Fruit fly (Drosophila melanogaster) whole organism, embryonic: ENCODE measurements around the gene CG4770.

Experiments
- C15 ChIP-seq: fragments of 200-800 bp; sonication (Bioruptor generic); IDR thresholded peaks from 3 replicates; pipeline ENCODE4 v1.3.6; 2022; ENCODE audit warnings: missing biosample characterization, missing genetic modification characterization
- CG10274 ChIP-seq: fragments of 200-800 bp; sonication (Bioruptor generic); optimal IDR thresholded peaks from 3 replicates; lab custom pipeline; 2017; ENCODE audit warnings: missing biosample characterization, mild to moderate bottlenecking, missing genetic modification characterization
- CG10654 ChIP-seq: fragments of 200-800 bp; sonication (Bioruptor generic); optimal IDR thresholded peaks from 2 replicates; lab custom pipeline; 2016; ENCODE audit warnings: missing biosample characterization, missing genetic modification characterization
- CG10959 ChIP-seq: fragments of 200-800 bp; sonication (Bioruptor generic); IDR thresholded peaks from 2 replicates; pipeline ENCODE4 v1.3.6; 2022; ENCODE audit warnings: missing biosample characterization, missing genetic modification characterization
- CG11093 ChIP-seq: fragments of 200-800 bp; sonication (Bioruptor generic); IDR thresholded peaks from 3 replicates; pipeline ENCODE4 v1.3.6; 2022; ENCODE audit warnings: missing biosample characterization, missing genetic modification characterization
- CG1233 ChIP-seq: fragments of 200-800 bp; sonication (Bioruptor generic); optimal IDR thresholded peaks from 4 replicates; lab custom pipeline; 2018; ENCODE audit warnings: missing biosample characterization, mild to moderate bottlenecking, missing genetic modification characterization
- CG13123 ChIP-seq: fragments of 200-800 bp; sonication (Bioruptor generic); optimal IDR thresholded peaks from 2 replicates; lab custom pipeline; 2016; ENCODE audit warnings: missing biosample characterization, missing genetic modification characterization
- CG13894 ChIP-seq: fragments of 200-800 bp; sonication (Bioruptor generic); optimal IDR thresholded peaks from 3 replicates; lab custom pipeline; 2018; ENCODE audit warnings: missing biosample characterization, mild to moderate bottlenecking, missing genetic modification characterization, moderate library complexity
- CG14667 ChIP-seq: fragments of 200-800 bp; sonication (Bioruptor generic); IDR thresholded peaks from 2 replicates; pipeline ENCODE4 v1.3.6; 2022; ENCODE audit warnings: missing biosample characterization, missing genetic modification characterization
- CG14965 ChIP-seq: fragments of 200-800 bp; sonication (Bioruptor generic); optimal IDR thresholded peaks from 2 replicates; lab custom pipeline; 2016; ENCODE audit warnings: missing biosample characterization, missing genetic modification characterization, borderline replicate concordance
- CG15601 ChIP-seq: fragments of 200-800 bp; sonication (Bioruptor generic); optimal IDR thresholded peaks from 3 replicates; lab custom pipeline; 2019; ENCODE audit warnings: missing biosample characterization, mild to moderate bottlenecking, missing genetic modification characterization, moderate library complexity
- CG17829 ChIP-seq: fragments of 200-800 bp; optimal IDR thresholded peaks from 2 replicates; lab custom pipeline; 2019; ENCODE audit warnings: missing biosample characterization, mild to moderate bottlenecking, missing genetic modification characterization, moderate library complexity
- CG3163 ChIP-seq: fragments of 200-800 bp; sonication (Bioruptor generic); optimal IDR thresholded peaks from 3 replicates; lab custom pipeline; 2016; ENCODE audit warnings: missing biosample characterization, missing genetic modification characterization
- CG32772 ChIP-seq: fragments of 200-800 bp; sonication (Bioruptor generic); IDR thresholded peaks from 2 replicates; pipeline ENCODE4 v1.3.6; 2022; ENCODE audit warnings: missing biosample characterization, missing genetic modification characterization
- CG3281 ChIP-seq: fragments of 200-800 bp; sonication (Bioruptor generic); optimal IDR thresholded peaks from 3 replicates; lab custom pipeline; 2017; ENCODE audit warnings: missing biosample characterization, mild to moderate bottlenecking, missing genetic modification characterization
- CG3407 ChIP-seq: fragments of 200-800 bp; sonication (Bioruptor generic); optimal IDR thresholded peaks from 2 replicates; lab custom pipeline; 2018; ENCODE audit warnings: missing biosample characterization, mild to moderate bottlenecking, missing genetic modification characterization
- CG4707 ChIP-seq: fragments of 200-800 bp; sonication (Bioruptor generic); optimal IDR thresholded peaks from 2 replicates; lab custom pipeline; 2018; ENCODE audit warnings: missing biosample characterization, mild to moderate bottlenecking, missing genetic modification characterization, moderate library complexity
- CG5953 ChIP-seq: fragments of 200-800 bp; sonication (Bioruptor generic); IDR thresholded peaks from 2 replicates; pipeline ENCODE4 v1.3.6; 2022; ENCODE audit warnings: missing biosample characterization, missing genetic modification characterization
- CG8089 ChIP-seq: fragments of 200-800 bp; sonication (Bioruptor generic); optimal IDR thresholded peaks from 3 replicates; lab custom pipeline; 2016; ENCODE audit warnings: missing biosample characterization, missing genetic modification characterization
- Camta ChIP-seq: fragments of 200-800 bp; sonication (Bioruptor generic); optimal IDR thresholded peaks from 2 replicates; lab custom pipeline; 2016; ENCODE audit warnings: missing biosample characterization, missing genetic modification characterization
- Doc2 ChIP-seq: fragments of 200-800 bp; sonication (Bioruptor generic); IDR thresholded peaks from 2 replicates; pipeline ENCODE4 v1.3.6; 2022; ENCODE audit warnings: missing biosample characterization, missing genetic modification characterization
- Dref ChIP-seq: fragments of 200-800 bp; sonication (Bioruptor generic); IDR thresholded peaks from 2 replicates; pipeline ENCODE4 v1.3.6; 2022; ENCODE audit warnings: missing biosample characterization, missing genetic modification characterization
- Fer2 ChIP-seq: fragments of 200-800 bp; sonication (Bioruptor generic); optimal IDR thresholded peaks from 2 replicates; lab custom pipeline; 2018; ENCODE audit warnings: missing biosample characterization, mild to moderate bottlenecking, missing genetic modification characterization, moderate library complexity
- HLH54F ChIP-seq: fragments of 200-800 bp; sonication (Bioruptor generic); optimal IDR thresholded peaks from 3 replicates; lab custom pipeline; 2016; ENCODE audit warnings: missing biosample characterization, missing genetic modification characterization
- Hr78 ChIP-seq, 2 experiments: fragments of 200-800 bp in 1 of 2; fragments of >200 bp in 1 of 2; sonication (Bioruptor generic) in 1 of 2; optimal IDR thresholded peaks; 2 replicates each; lab custom pipeline; 2017 to 2019; ENCODE audit warnings: missing biosample characterization in 2 of 2, missing genetic modification characterization in 2 of 2, mild to moderate bottlenecking in 1 of 2, moderate library complexity in 1 of 2
- Kr ChIP-seq: fragments of 200-800 bp; sonication (Bioruptor generic); optimal IDR thresholded peaks from 2 replicates; lab custom pipeline; 2017; ENCODE audit warnings: missing biosample characterization, mild to moderate bottlenecking, missing genetic modification characterization
- MTF-1 ChIP-seq: fragments of 200-800 bp; sonication (Bioruptor generic); optimal IDR thresholded peaks from 2 replicates; lab custom pipeline; 2018; ENCODE audit warnings: missing biosample characterization, mild to moderate bottlenecking, missing genetic modification characterization, borderline replicate concordance
- Mrtf ChIP-seq: fragments of 200-800 bp; sonication (Bioruptor generic); IDR thresholded peaks from 3 replicates; pipeline ENCODE4 v1.3.6; 2022; ENCODE audit warnings: missing biosample characterization, missing genetic modification characterization
- Rfx ChIP-seq: fragments of 200-800 bp; sonication (Bioruptor generic); IDR thresholded peaks from 2 replicates; pipeline ENCODE4 v1.3.6; 2022; ENCODE audit warnings: missing biosample characterization, missing genetic modification characterization
- Sry-β ChIP-seq: fragments of 200-800 bp; sonication (Bioruptor generic); optimal IDR thresholded peaks from 2 replicates; lab custom pipeline; 2018; ENCODE audit warnings: missing biosample characterization, mild to moderate bottlenecking, missing genetic modification characterization, moderate library complexity
- amos ChIP-seq: fragments of 200-800 bp; sonication (Bioruptor generic); IDR thresholded peaks from 2 replicates; pipeline ENCODE4 v1.3.6; 2022; ENCODE audit warnings: missing biosample characterization, missing genetic modification characterization; ENCODE audit not compliant: partially characterized antibody
- ci ChIP-seq: fragments of 200-800 bp; sonication (Bioruptor generic); IDR thresholded peaks from 3 replicates; pipeline ENCODE4 v1.3.6; 2022; ENCODE audit warnings: missing biosample characterization, missing genetic modification characterization
- dpn ChIP-seq, 2 experiments: fragments of 200-800 bp; sonication (Bioruptor generic); optimal IDR thresholded peaks; 3 replicates each; lab custom pipeline; 2016; ENCODE audit warnings: missing biosample characterization in 2 of 2, missing genetic modification characterization in 2 of 2
- fd3F ChIP-seq: fragments of 200-800 bp; sonication (Bioruptor generic); optimal IDR thresholded peaks from 2 replicates; lab custom pipeline; 2018; ENCODE audit warnings: missing biosample characterization, mild to moderate bottlenecking, missing genetic modification characterization, moderate library complexity
- fru ChIP-seq: fragments of >200 bp; optimal IDR thresholded peaks from 2 replicates; lab custom pipeline; 2017
- grn ChIP-seq: fragments of 200-800 bp; sonication (Bioruptor generic); optimal IDR thresholded peaks from 3 replicates; lab custom pipeline; 2017; ENCODE audit warnings: missing biosample characterization, missing genetic modification characterization
- kni ChIP-seq: fragments of 200-800 bp; sonication (Bioruptor generic); optimal IDR thresholded peaks from 3 replicates; lab custom pipeline; 2017; ENCODE audit warnings: mild to moderate bottlenecking, missing biosample characterization, missing genetic modification reagents, missing genetic modification characterization
- mld ChIP-seq: fragments of 200-800 bp; sonication (Bioruptor generic); IDR thresholded peaks from 3 replicates; pipeline ENCODE4 v1.3.6; 2022; ENCODE audit warnings: missing biosample characterization, missing genetic modification characterization; ENCODE audit not compliant: partially characterized antibody
- nerfin-1 ChIP-seq: fragments of 200-800 bp; sonication (Bioruptor generic); optimal IDR thresholded peaks from 3 replicates; lab custom pipeline; 2019; ENCODE audit warnings: missing biosample characterization, mild to moderate bottlenecking, missing genetic modification characterization, moderate library complexity
- nom ChIP-seq: fragments of 200-800 bp; sonication (Bioruptor generic); optimal IDR thresholded peaks from 2 replicates; lab custom pipeline; 2017; ENCODE audit warnings: missing biosample characterization, missing genetic modification characterization, mild to moderate bottlenecking, moderate library complexity, missing genetic modification reagents
- otp ChIP-seq: fragments of 200-800 bp; sonication (Bioruptor generic); IDR thresholded peaks from 3 replicates; pipeline ENCODE4, ENCODE4 v1.3.6; 2022; ENCODE audit warnings: missing biosample characterization, missing genetic modification characterization
- pan ChIP-seq, 4 experiments: fragments of >200 bp in 3 of 4; fragments of 200-800 bp in 1 of 4; sonication (Bioruptor generic) in 1 of 4; optimal IDR thresholded peaks in 3 of 4; IDR thresholded peaks in 1 of 4; 2 replicates each; pipeline versions ENCODE4 v1.3.6 to Lab custom; 2017 to 2022; ENCODE audit warnings: missing biosample characterization in 2 of 4, missing genetic modification characterization in 2 of 4, mixed read lengths in 1 of 4
- pros ChIP-seq: fragments of 200-800 bp; sonication (Bioruptor generic); optimal IDR thresholded peaks from 3 replicates; lab custom pipeline; 2019; ENCODE audit warnings: missing biosample characterization, mild to moderate bottlenecking, missing genetic modification characterization, moderate library complexity
- ssp ChIP-seq: fragments of 200-800 bp; sonication (Bioruptor generic); IDR thresholded peaks from 2 replicates; pipeline ENCODE4 v1.3.6; 2022; ENCODE audit warnings: missing biosample characterization, missing genetic modification characterization
- tll ChIP-seq, 2 experiments: fragments of 200-800 bp in 1 of 2; fragments of >200 bp in 1 of 2; sonication (Bioruptor generic) in 1 of 2; optimal IDR thresholded peaks; 2 replicates each; lab custom pipeline; 2017 to 2019; ENCODE audit warnings: missing biosample characterization in 2 of 2, missing genetic modification characterization in 2 of 2, mild to moderate bottlenecking in 1 of 2, moderate library complexity in 1 of 2
- toy ChIP-seq: fragments of 200-800 bp; sonication (Bioruptor generic); IDR thresholded peaks from 2 replicates; pipeline ENCODE4 v1.3.6; 2022; ENCODE audit warnings: missing biosample characterization, missing genetic modification characterization
- vnd ChIP-seq: fragments of 200-800 bp; sonication (Bioruptor generic); IDR thresholded peaks from 3 replicates; pipeline ENCODE4 v1.3.6; 2022; ENCODE audit warnings: missing biosample characterization, missing genetic modification characterization; ENCODE audit not compliant: partially characterized antibody
- zf30C ChIP-seq: fragments of 200-800 bp; sonication (Bioruptor generic); optimal IDR thresholded peaks from 3 replicates; lab custom pipeline; 2018; ENCODE audit warnings: missing biosample characterization, mild to moderate bottlenecking, missing genetic modification characterization
- zfh2 ChIP-seq: fragments of 200-800 bp; sonication (Bioruptor generic); optimal IDR thresholded peaks from 2 replicates; lab custom pipeline; 2016; ENCODE audit warnings: missing biosample characterization, missing genetic modification characterization

CG4770 gene

dm6 chr3R:19930913-19931706 lies 12.8 kb downstream of the CG4770 start (continued):
- no peak for TF ChIP-seq Fer2
- TF ChIP-seq CG10959 (GFP tag; lab: Robert Waterston, UW): no peak
- TF ChIP-seq dpn (GFP tag; optimal IDR thresholded peaks at IDR 0.05; lab: Kevin White, UChicago): no peak
- peak; percentile 98 for TF ChIP-seq pros (GFP tag; lab: Kevin White, UChicago)
- TF ChIP-seq HLH54F (GFP tag; lab: Kevin White, UChicago): no peak
- TF ChIP-seq nom (GFP tag; lab: Kevin White, UChicago): no peak
- TF ChIP-seq Rfx (GFP tag; lab: Robert Waterston, UW): no peak
- TF ChIP-seq CG8089 (GFP tag; lab: Kevin White, UChicago): no peak
- peak in 1 of 2 experiments; percentile 95 for TF ChIP-seq tll (GFP tag; optimal IDR thresholded peaks at IDR 0.05; lab: Kevin White, UChicago)
- TF ChIP-seq CG3407 (GFP tag; lab: Kevin White, UChicago): no peak
- TF ChIP-seq kni (GFP tag; lab: Kevin White, UChicago): peak; percentile 44
- no peak for TF ChIP-seq ci (GFP tag; lab: Robert Waterston, UW)
- no peak for TF ChIP-seq CG13123
- TF ChIP-seq Mrtf (GFP tag; lab: Robert Waterston, UW): no peak
- no peak for TF ChIP-seq vnd (GFP tag; lab: Robert Waterston, UW)
- no peak for TF ChIP-seq fd3F
- no peak for TF ChIP-seq Doc2 (GFP tag; lab: Robert Waterston, UW)
- TF ChIP-seq fru (lab: Kevin White, UChicago): no peak
- 0 out of 3 replicates have a peak, but pooled peaks have one; percentile 29 for TF ChIP-seq CG11093 (GFP tag; lab: Robert Waterston, UW)
- TF ChIP-seq CG3281 (GFP tag; lab: Kevin White, UChicago): no peak
- TF ChIP-seq ssp (GFP tag; lab: Robert Waterston, UW): no peak
- TF ChIP-seq Hr78 (GFP tag; optimal IDR thresholded peaks at IDR 0.05; lab: Kevin White, UChicago): no peak
- no peak for TF ChIP-seq grn (GFP tag; lab: Kevin White, UChicago)
- no peak for TF ChIP-seq MTF-1 (GFP tag; lab: Kevin White, UChicago)
- no peak for TF ChIP-seq C15 (GFP tag; lab: Robert Waterston, UW)
- TF ChIP-seq toy: no peak
- TF ChIP-seq CG3163: no peak
- no peak for TF ChIP-seq CG14965 (GFP tag; lab: Kevin White, UChicago)
- no peak for TF ChIP-seq CG13894
- no peak for TF ChIP-seq otp (GFP tag; lab: Robert Waterston, UW)
- no peak for TF ChIP-seq CG14667
- TF ChIP-seq nerfin-1 (tag; lab: Kevin White, UChicago): peak; percentile 92
- no peak for TF ChIP-seq amos (GFP tag; lab: Robert Waterston, UW)
- TF ChIP-seq Camta: no peak
- no peak for TF ChIP-seq Dref (GFP tag; lab: Robert Waterston, UW)
- TF ChIP-seq Sry-β: no peak
- TF ChIP-seq CG10654: no peak
- no peak for TF ChIP-seq CG1233 (GFP tag; lab: Kevin White, UChicago)
- no peak for TF ChIP-seq zf30C (GFP tag; lab: Kevin White, UChicago)
- peak; percentile 50 for TF ChIP-seq Kr
- TF ChIP-seq CG10274 (GFP tag; lab: Kevin White, UChicago): no peak
- no peak for TF ChIP-seq CG15601 (tag; lab: Kevin White, UChicago)
- no peak for TF ChIP-seq mld
- TF ChIP-seq CG17829: no peak
- TF ChIP-seq zfh2: no peak
- no peak for TF ChIP-seq pan (optimal IDR thresholded peaks at IDR 0.05; lab: Kevin White, UChicago)
- TF ChIP-seq pan (GFP tag; optimal IDR thresholded peaks at IDR 0.05 in 1 of 2, IDR thresholded peaks at IDR 0.05 in 1 of 2): no peak
- no peak for TF ChIP-seq CG5953 (GFP tag; lab: Robert Waterston, UW)
- TF ChIP-seq CG32772 (GFP tag; lab: Robert Waterston, UW): no peak
- TF ChIP-seq CG4707 (GFP tag; lab: Kevin White, UChicago): no peak
